Fruit fly (Drosophila melanogaster) whole organism, pupa: ENCODE measurements around the gene spz4.

Source experiments
- CG10348 ChIP-seq: fragments of 200-800 bp; sonication (Bioruptor generic); IDR thresholded peaks from 2 replicates; pipeline ENCODE4 v1.3.6; 2022; ENCODE audit warnings: missing biosample characterization, missing genetic modification characterization
- CG12605 ChIP-seq: fragments of 200-800 bp; sonication (Bioruptor generic); IDR thresholded peaks from 2 replicates; pipeline ENCODE4 v1.3.6; 2022; ENCODE audit warnings: missing biosample characterization, missing genetic modification characterization
- CG13204 ChIP-seq: fragments of 200-800 bp; sonication (Bioruptor generic); optimal IDR thresholded peaks from 2 replicates; lab custom pipeline; 2018; ENCODE audit warnings: missing biosample characterization, mild to moderate bottlenecking, missing genetic modification characterization, moderate library complexity
- CG14655 ChIP-seq: fragments of 200-800 bp; sonication (Bioruptor generic); optimal IDR thresholded peaks from 3 replicates; lab custom pipeline; 2017; ENCODE audit warnings: mild to moderate bottlenecking, missing biosample characterization, missing genetic modification reagents, missing genetic modification characterization
- CG15710 ChIP-seq: fragments of 200-800 bp; sonication (Bioruptor generic); optimal IDR thresholded peaks from 2 replicates; lab custom pipeline; 2018; ENCODE audit warnings: missing biosample characterization, mild to moderate bottlenecking, missing genetic modification characterization, moderate library complexity
- CG17806 ChIP-seq: fragments of 200-800 bp; sonication (Bioruptor generic); optimal IDR thresholded peaks from 2 replicates; lab custom pipeline; 2018; ENCODE audit warnings: missing biosample characterization, mild to moderate bottlenecking, missing genetic modification characterization, moderate library complexity
- CG32121 ChIP-seq: fragments of 200-800 bp; sonication (Bioruptor generic); IDR thresholded peaks from 2 replicates; pipeline ENCODE4 v1.3.6; 2022; ENCODE audit warnings: missing biosample characterization, missing genetic modification characterization
- CG34367 ChIP-seq: fragments of 200-800 bp; sonication (Bioruptor generic); optimal IDR thresholded peaks from 2 replicates; lab custom pipeline; 2018; ENCODE audit warnings: missing biosample characterization, mild to moderate bottlenecking, missing genetic modification characterization
- CG4496 ChIP-seq: fragments of 200-800 bp; sonication (Bioruptor generic); IDR thresholded peaks from 3 replicates; pipeline ENCODE4 v1.3.6; 2022; ENCODE audit warnings: missing biosample characterization, missing genetic modification characterization
- CG8159 ChIP-seq: fragments of 200-800 bp; sonication (Bioruptor generic); optimal IDR thresholded peaks from 3 replicates; lab custom pipeline; 2018; ENCODE audit warnings: missing biosample characterization, mild to moderate bottlenecking, missing genetic modification characterization, moderate library complexity
- CG8301 ChIP-seq: fragments of 200-800 bp; sonication (Bioruptor generic); optimal IDR thresholded peaks from 2 replicates; lab custom pipeline; 2018; ENCODE audit warnings: missing biosample characterization, mild to moderate bottlenecking, missing genetic modification characterization
- CG9948 ChIP-seq: fragments of 200-800 bp; sonication (Bioruptor generic); optimal IDR thresholded peaks from 2 replicates; lab custom pipeline; 2018; ENCODE audit warnings: missing biosample characterization, mild to moderate bottlenecking, missing genetic modification characterization, moderate library complexity
- EcR ChIP-seq: fragments of 200-800 bp; sonication (Bioruptor generic); optimal IDR thresholded peaks from 3 replicates; lab custom pipeline; 2019; ENCODE audit warnings: missing biosample characterization, missing genetic modification characterization, mild to moderate bottlenecking, moderate library complexity, missing genetic modification reagents
- Ets98B ChIP-seq: fragments of 200-800 bp; sonication (Bioruptor generic); IDR thresholded peaks from 2 replicates; pipeline ENCODE4 v1.3.6; 2022; ENCODE audit warnings: missing biosample characterization, missing genetic modification characterization
- Pif1A ChIP-seq: fragments of 200-800 bp; sonication (Bioruptor generic); optimal IDR thresholded peaks from 3 replicates; lab custom pipeline; 2016; ENCODE audit warnings: missing biosample characterization, missing genetic modification characterization
- Pif1B ChIP-seq: fragments of 200-800 bp; sonication (Bioruptor generic); optimal IDR thresholded peaks from 3 replicates; lab custom pipeline; 2016; ENCODE audit warnings: missing biosample characterization, missing genetic modification characterization
- Snoo ChIP-seq: fragments of 200-800 bp; sonication (Bioruptor generic); optimal IDR thresholded peaks from 3 replicates; lab custom pipeline; 2017; ENCODE audit warnings: missing biosample characterization, mild to moderate bottlenecking, missing genetic modification characterization, inconsistent platforms
- fd96Ca ChIP-seq: fragments of 200-800 bp; sonication (Bioruptor generic); IDR thresholded peaks from 3 replicates; pipeline ENCODE4 v1.3.6; 2022; ENCODE audit warnings: missing biosample characterization, missing genetic modification characterization
- gl ChIP-seq: fragments of 200-800 bp; sonication (Bioruptor generic); optimal IDR thresholded peaks from 2 replicates; lab custom pipeline; 2018; ENCODE audit warnings: missing biosample characterization, mild to moderate bottlenecking, missing genetic modification characterization
- rn ChIP-seq: fragments of 200-800 bp; sonication (Bioruptor generic); IDR thresholded peaks from 2 replicates; pipeline ENCODE4 v1.3.6; 2022; ENCODE audit warnings: missing biosample characterization, missing genetic modification characterization

Gene spz4

DNA sequence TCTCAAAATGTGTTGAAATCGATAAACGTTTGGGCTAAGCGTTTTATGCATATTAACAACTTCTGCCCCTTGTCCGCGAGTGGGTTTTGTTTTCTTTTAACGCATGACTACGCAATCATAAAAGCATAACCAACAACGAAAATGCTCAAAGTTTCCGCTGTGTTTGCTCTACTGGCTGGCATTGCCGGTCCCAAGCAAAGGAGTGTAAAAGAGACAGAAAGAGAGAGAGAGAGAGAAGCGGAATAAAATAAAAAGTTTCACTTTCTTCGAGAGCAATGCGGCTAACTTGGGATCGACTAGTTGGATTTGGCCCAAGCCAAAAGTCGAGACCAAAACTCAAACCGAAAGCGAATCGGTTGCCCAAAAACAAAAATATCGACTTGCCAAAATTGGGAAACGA lies 1.2 kb downstream of the spz4 start:
- TF ChIP-seq CG34367 (tag; lab: Kevin White, UChicago) (no peak), EcR (GFP tag; lab: Kevin White, UChicago) (no peak), CG4496 (GFP tag; lab: Robert Waterston, UW) (no peak), CG17806 (tag; lab: Kevin White, UChicago) (no peak), Ets98B (GFP tag; lab: Robert Waterston, UW) (no peak), Snoo (tag; lab: Kevin White, UChicago) (no peak), CG9948 (tag; lab: Kevin White, UChicago) (no peak), CG15710 (tag; lab: Kevin White, UChicago) (no peak), CG10348 (no peak), CG12605 (GFP tag; lab: Robert Waterston, UW) (no peak), gl (tag; lab: Kevin White, UChicago) (no peak), fd96Ca (GFP tag; lab: Robert Waterston, UW) (no peak), CG13204 (GFP tag; lab: Kevin White, UChicago) (no peak)

DNA sequence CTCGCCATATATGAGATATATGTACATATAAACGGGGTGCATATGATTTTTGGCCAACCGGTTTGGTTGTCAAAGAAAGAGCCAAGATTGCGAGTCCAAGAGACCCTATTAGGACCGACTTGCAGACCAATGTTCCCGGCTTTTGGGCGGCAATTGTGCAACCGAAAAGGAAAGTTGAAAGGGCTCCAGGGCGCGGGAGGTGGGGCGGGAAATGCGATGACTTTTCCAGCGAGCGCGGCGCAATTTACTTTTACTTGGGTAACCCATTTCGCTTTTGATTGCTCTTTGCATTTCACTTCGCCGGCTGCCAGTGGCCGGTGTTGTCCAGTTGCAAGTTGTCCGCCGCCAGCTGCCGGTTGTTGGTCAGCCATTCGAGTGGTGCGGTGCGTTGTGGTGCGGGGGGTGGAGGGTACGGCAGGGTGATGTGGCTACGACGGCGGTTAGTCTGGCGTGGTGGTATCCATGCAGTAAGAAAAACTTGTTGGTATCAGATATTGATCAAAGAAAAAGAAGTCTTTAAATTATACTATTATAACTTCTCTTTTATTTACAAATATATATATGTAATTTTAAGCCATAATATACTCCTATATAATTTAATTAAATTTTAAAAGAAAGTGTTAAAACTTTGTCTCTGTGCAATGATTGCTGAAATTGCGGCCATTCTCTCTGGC lies 3.5 kb downstream of the spz4 start:
- TF ChIP-seq fd96Ca (GFP tag; lab: Robert Waterston, UW) (peak; percentile 61; the same call in 1 of the 3 replicates), Ets98B (GFP tag; lab: Robert Waterston, UW) (peak; percentile 80), CG32121 (GFP tag; lab: Robert Waterston, UW) (peak; percentile 81), CG4496 (GFP tag; lab: Robert Waterston, UW) (peak; percentile 60; the same call in 2 of the 3 replicates), CG9948 (tag; lab: Kevin White, UChicago) (no peak), CG10348 (no peak), CG8159 (tag; lab: Kevin White, UChicago) (no peak)

DNA sequence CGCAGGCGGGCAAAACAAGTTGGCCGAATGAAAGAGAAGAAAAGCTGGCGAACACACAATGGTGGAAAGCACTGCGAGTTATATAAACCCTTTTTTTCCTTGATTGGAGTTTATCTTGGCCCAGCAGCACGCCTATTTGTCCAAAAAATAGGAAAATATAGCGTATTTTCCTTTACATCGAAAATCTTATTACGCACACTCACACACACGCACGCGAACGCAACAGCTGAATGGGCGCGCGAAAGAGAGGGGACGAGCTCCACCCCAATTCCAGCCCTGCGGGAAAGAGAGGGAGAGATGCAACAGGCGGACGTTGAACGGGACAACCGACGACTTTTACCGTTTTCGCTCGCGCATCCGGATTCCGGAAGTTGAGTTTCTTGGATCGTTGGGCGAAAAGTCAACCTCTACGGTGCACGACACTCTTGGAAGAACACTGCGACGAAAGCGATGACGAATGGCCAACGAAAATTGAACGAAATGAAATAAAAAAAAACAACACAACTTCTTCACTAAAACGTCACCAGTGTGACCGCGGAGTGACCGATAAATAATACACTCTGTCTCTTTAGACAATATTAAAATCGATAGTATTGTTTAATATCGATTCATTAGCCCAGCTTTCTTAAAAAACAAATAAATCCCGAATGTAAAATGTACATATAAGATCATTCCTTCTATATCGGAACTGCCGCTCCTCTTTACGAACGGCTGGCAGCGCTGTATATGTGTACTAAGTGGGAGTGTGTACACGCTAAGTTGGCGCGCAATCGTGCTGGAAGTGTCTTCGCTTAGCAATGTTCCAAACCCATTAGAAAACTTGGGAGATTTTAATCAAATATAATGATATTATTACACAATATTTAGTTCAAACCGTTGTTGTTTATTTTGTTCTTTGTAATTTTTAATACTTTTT lies 15.3 kb downstream of the spz4 start, which contains the start of the genes Dlg5 and CG4970:
Gene Dlg5, minus strand, starts transcription at position 556 of the 916 bp plus-strand sequence.
Gene CG4970, plus strand, starts transcription at position 866 of the 916 bp plus-strand sequence.
- no peak for TF ChIP-seq Pif1B (GFP tag; lab: Kevin White, UChicago)
- TF ChIP-seq CG4496 (GFP tag; lab: Robert Waterston, UW) = peak; percentile 64; the same call in 1 of the 3 replicates
- TF ChIP-seq CG34367 (tag; lab: Kevin White, UChicago) = peak; percentile 25
- no peak for TF ChIP-seq Snoo (tag; lab: Kevin White, UChicago)
- TF ChIP-seq EcR (GFP tag; lab: Kevin White, UChicago) = peak; percentile 73
- TF ChIP-seq CG12605 (GFP tag; lab: Robert Waterston, UW) = peak; percentile 67
- 0 out of 2 replicates have a peak, but pooled peaks have one; percentile 11 for TF ChIP-seq Ets98B (GFP tag; lab: Robert Waterston, UW)

DNA sequence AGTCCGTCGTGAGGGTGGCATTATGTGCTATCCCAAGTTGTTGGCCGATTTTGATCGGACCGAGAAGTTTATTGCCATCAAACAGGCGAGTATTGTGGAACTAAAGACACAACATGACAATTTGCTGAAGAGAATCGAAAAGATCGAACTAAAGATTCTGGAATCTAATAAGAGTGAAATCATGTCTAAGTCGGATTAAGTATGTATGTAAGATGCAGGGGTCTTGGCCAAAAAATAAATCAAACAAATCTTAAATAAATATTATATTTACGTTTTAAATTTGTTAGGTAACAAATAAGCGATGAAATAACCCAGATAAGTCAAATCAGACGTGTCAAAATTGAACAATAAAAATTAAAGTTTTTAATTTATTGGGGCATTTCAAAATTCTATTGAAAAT lies 18.0 kb downstream of the spz4 start, which contains the start of gene CG14929:
Gene CG14929, plus strand, starts transcription at position 301 of the 400 bp plus-strand sequence.
- TF ChIP-seq Pif1A (GFP tag; lab: Kevin White, UChicago) (no peak), CG15710 (tag; lab: Kevin White, UChicago) (no peak), fd96Ca (GFP tag; lab: Robert Waterston, UW) (no peak), Ets98B (GFP tag; lab: Robert Waterston, UW) (no peak), CG8301 (tag; lab: Kevin White, UChicago) (no peak), CG10348 (no peak), CG8159 (tag; lab: Kevin White, UChicago) (no peak)

DNA sequence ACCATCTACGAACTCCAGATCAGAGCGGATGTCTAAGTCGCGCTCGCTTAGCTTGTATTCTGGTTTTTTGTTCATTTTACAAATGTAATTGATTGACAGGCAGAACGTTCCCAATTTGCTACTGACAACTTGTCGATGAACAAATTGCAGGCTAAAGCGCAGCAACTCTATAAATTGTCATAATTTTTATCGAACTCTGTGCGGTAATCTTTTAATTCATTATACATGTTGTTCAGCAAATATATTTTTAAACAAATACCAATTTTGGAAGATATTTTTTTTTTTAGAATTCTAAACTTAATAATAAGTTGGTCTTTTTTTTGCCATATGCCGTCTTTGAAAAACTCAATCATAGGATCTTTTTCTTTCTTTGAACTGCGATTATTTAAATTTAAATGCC lies 19.7 kb downstream of the spz4 start, which contains the start of gene CG14930:
Gene CG14930, minus strand, starts transcription at position 101 of the 400 bp plus-strand sequence.
- TF ChIP-seq Pif1A (GFP tag; lab: Kevin White, UChicago) (no peak), EcR (GFP tag; lab: Kevin White, UChicago) (no peak), fd96Ca (GFP tag; lab: Robert Waterston, UW) (no peak), CG34367 (tag; lab: Kevin White, UChicago) (no peak), Snoo (tag; lab: Kevin White, UChicago) (no peak), Pif1B (GFP tag; lab: Kevin White, UChicago) (no peak), Ets98B (GFP tag; lab: Robert Waterston, UW) (no peak), CG9948 (tag; lab: Kevin White, UChicago) (no peak), CG14655 (GFP tag; lab: Kevin White, UChicago) (no peak), CG8301 (tag; lab: Kevin White, UChicago) (no peak), CG15710 (tag; lab: Kevin White, UChicago) (no peak), CG32121 (GFP tag; lab: Robert Waterston, UW) (no peak), CG12605 (GFP tag; lab: Robert Waterston, UW) (no peak), CG4496 (GFP tag; lab: Robert Waterston, UW) (no peak), rn (GFP tag; lab: Robert Waterston, UW) (no peak)
